Fruit fly (Drosophila melanogaster) whole organism, prepupa: ENCODE data around the gene CG14431.

Experiments used
- Blimp-1 ChIP-seq: fragments of 200-800 bp; sonication (Bioruptor generic); optimal IDR thresholded peaks from 3 replicates; lab custom pipeline; 2017; ENCODE audit warnings: missing biosample characterization, missing genetic modification characterization, mild to moderate bottlenecking, moderate library complexity, missing genetic modification reagents
- CG10669 ChIP-seq: fragments of 200-800 bp; sonication (Bioruptor generic); optimal IDR thresholded peaks from 3 replicates; lab custom pipeline; 2018; ENCODE audit warnings: missing biosample characterization, mild to moderate bottlenecking, missing genetic modification characterization, moderate library complexity
- CG11762 ChIP-seq: fragments of 200-800 bp; sonication (Bioruptor generic); optimal IDR thresholded peaks from 3 replicates; lab custom pipeline; 2016; ENCODE audit warnings: missing biosample characterization, missing genetic modification characterization; ENCODE audit not compliant: insufficient read depth
- CG16779 ChIP-seq: fragments of 200-800 bp; sonication (Bioruptor generic); optimal IDR thresholded peaks from 3 replicates; lab custom pipeline; 2017; ENCODE audit warnings: missing biosample characterization, mild to moderate bottlenecking, missing genetic modification characterization
- CG34406 ChIP-seq: fragments of 200-800 bp; sonication (Bioruptor generic); optimal IDR thresholded peaks from 3 replicates; lab custom pipeline; 2016; ENCODE audit warnings: missing biosample characterization, missing genetic modification characterization
- Eip78C ChIP-seq: fragments of 200-800 bp; sonication (Bioruptor generic); peaks from one replicate; lab custom pipeline; 2016; ENCODE audit warnings: missing biosample characterization, missing genetic modification characterization
- Eip93F ChIP-seq: fragments of 200-800 bp; sonication (Bioruptor generic); optimal IDR thresholded peaks from 2 replicates; lab custom pipeline; 2016; ENCODE audit warnings: missing biosample characterization, mild to moderate bottlenecking, missing genetic modification characterization
- Ets21C ChIP-seq: fragments of 200-800 bp; sonication (Bioruptor generic); optimal IDR thresholded peaks from 3 replicates; lab custom pipeline; 2016; ENCODE audit warnings: missing biosample characterization, missing genetic modification characterization
- Gug ChIP-seq: fragments of 200-800 bp; sonication (Bioruptor generic); IDR thresholded peaks from 2 replicates; pipeline ENCODE4 v1.3.6; 2022; ENCODE audit warnings: missing biosample characterization, missing genetic modification characterization
- eg ChIP-seq: fragments of 200-800 bp; sonication (Bioruptor generic); IDR thresholded peaks from 3 replicates; pipeline ENCODE4 v1.3.6; 2022; ENCODE audit warnings: missing biosample characterization, missing genetic modification characterization
- esn ChIP-seq: fragments of 200-800 bp; sonication (Bioruptor generic); optimal IDR thresholded peaks from 2 replicates; lab custom pipeline; 2016; ENCODE audit warnings: missing biosample characterization, mild to moderate bottlenecking, missing genetic modification characterization, moderate library complexity
- pdm3 ChIP-seq: fragments of 200-800 bp; sonication (Bioruptor generic); optimal IDR thresholded peaks from 3 replicates; lab custom pipeline; 2016; ENCODE audit warnings: missing biosample characterization, missing genetic modification characterization
- salr ChIP-seq, 2 experiments: fragments of 200-800 bp; sonication (Bioruptor generic); optimal IDR thresholded peaks; 3 replicates each; lab custom pipeline; 2016 to 2018; ENCODE audit warnings: missing biosample characterization in 2 of 2, missing genetic modification characterization in 2 of 2, mild to moderate bottlenecking in 1 of 2

DNA sequence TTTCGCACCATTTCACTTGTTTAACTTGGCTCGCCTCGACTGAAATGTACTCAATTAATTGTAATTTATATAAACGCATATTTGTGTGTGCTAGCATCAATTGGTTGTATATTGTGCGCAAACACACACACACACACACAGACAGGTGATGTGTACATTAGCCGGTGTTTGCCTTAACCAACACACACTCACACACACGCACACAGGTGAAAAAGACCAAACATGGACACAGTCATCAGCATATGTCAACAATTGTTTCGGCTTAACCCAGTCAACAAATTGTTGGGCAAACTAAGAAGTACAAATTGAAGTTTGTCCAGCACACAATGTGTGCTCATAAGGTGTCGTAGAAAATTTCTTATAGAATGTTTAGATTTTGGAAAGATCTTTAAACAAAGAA, 29.3 kb downstream of the CG14431 start:
- TF ChIP-seq Gug (GFP tag; lab: Robert Waterston, UW) (no peak), salr (GFP tag; optimal IDR thresholded peaks at IDR 0.05; lab: Kevin White, UChicago) (no peak), pdm3 (GFP tag; lab: Kevin White, UChicago) (no peak), eg (GFP tag; lab: Robert Waterston, UW) (no peak), CG10669 (no peak), Ets21C (GFP tag; lab: Kevin White, UChicago) (no peak), CG34406 (GFP tag; lab: Kevin White, UChicago) (no peak), Eip93F (GFP tag; lab: Kevin White, UChicago) (no peak), Blimp-1 (no peak), CG16779 (tag; lab: Kevin White, UChicago) (no peak), CG11762 (GFP tag; lab: Kevin White, UChicago) (no peak), Eip78C (GFP tag; lab: Kevin White, UChicago) (no peak), esn (GFP tag; lab: Kevin White, UChicago) (no peak)
